5 fruit fly cellular contexts compared by ENCODE assay signal in the genomic region with DNA sequence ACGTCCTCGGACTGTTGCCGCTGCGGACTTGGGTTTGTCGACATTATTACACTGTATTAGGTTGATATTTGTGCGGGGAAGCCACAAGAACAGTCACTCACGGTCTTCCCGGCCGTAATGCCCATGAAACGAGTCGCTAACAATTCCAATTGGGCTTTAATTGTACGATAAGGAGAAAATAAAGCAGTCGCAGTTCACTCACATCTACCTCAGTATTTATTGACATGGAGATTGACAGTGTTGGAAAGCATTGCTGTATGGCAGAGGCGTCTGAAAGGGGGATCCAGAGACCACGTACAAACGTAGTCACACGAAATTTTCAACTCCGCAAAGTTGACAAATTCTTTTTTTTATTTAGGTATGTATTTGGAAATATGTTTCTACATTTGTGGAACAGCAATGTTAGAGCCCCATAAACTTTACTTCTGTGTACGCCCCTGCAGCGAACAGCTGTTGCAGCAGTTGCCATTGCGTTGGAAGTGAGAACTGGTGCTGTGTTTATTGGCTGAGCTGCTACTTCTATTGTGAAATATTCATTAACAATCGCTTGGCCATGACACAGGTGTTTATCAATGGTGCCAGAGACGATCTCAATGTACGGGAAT.
TF ChIP-seq lines count a peak whose summit lies in the region.

Gene CG8372, minus strand, starts transcription at position 237 of the 605 bp plus-strand sequence.
Gene CG8360, plus strand, starts transcription at position 294 of the 605 bp plus-strand sequence.

- TF ChIP-seq CTCF in whole organism, embryonic (GFP tag; optimal IDR thresholded peaks at IDR 0.05; lab: Kevin White, UChicago) = peak; percentile 76

TF ChIP-seq in whole organism, adult, 20 proteins besides CTCF, POLR2A, EP300 and RAD21 (continues in another document):
- TF ChIP-seq CG1620 (GFP tag; optimal IDR thresholded peaks at IDR 0.05; lab: Kevin White, UChicago) (peak; percentile 99), cic (GFP tag; optimal IDR thresholded peaks at IDR 0.05; lab: Kevin White, UChicago) (peak; percentile 96), CG14711 (tag; optimal IDR thresholded peaks at IDR 0.05; lab: Kevin White, UChicago) (peak; percentile 96), tj (GFP tag; optimal IDR thresholded peaks at IDR 0.05; lab: Kevin White, UChicago) (peak; percentile 92), bab1 (GFP tag; optimal IDR thresholded peaks at IDR 0.05; lab: Kevin White, UChicago) (peak; percentile 98), kay (GFP tag; lab: Kevin White, UChicago; ENCODE audit: borderline replicate concordance) (peak; percentile 95), Crg-1 (GFP tag; optimal IDR thresholded peaks at IDR 0.05; lab: Kevin White, UChicago) (peak; percentile 99), cnc (optimal IDR thresholded peaks at IDR 0.05; lab: Kevin White, UChicago) (no peak), CG12768 (GFP tag; optimal IDR thresholded peaks at IDR 0.05; lab: Kevin White, UChicago) (peak; percentile 99), CG7101 (tag; optimal IDR thresholded peaks at IDR 0.05; lab: Kevin White, UChicago) (peak; percentile 99), CG7045 (GFP tag; optimal IDR thresholded peaks at IDR 0.05; lab: Kevin White, UChicago) (peak; percentile 99), toe (GFP tag; optimal IDR thresholded peaks at IDR 0.05; lab: Kevin White, UChicago) (peak; percentile 99), ovo (GFP tag; optimal IDR thresholded peaks at IDR 0.05; lab: Kevin White, UChicago) (peak; percentile 98), CG33017 (tag; optimal IDR thresholded peaks at IDR 0.05; lab: Kevin White, UChicago) (peak; percentile 99), pad (GFP tag; optimal IDR thresholded peaks at IDR 0.05; lab: Kevin White, UChicago) (peak; percentile 92), Hr96 (GFP tag; optimal IDR thresholded peaks at IDR 0.05; lab: Kevin White, UChicago) (peak; percentile 99)

TF ChIP-seq in whole organism, embryonic, 481 proteins besides CTCF, POLR2A, EP300 and RAD21 (continues in another document):
- TF ChIP-seq Antp (GFP tag; optimal IDR thresholded peaks at IDR 0.05; lab: Kevin White, UChicago) = peak; percentile 99
- TF ChIP-seq MBD-R2 (GFP tag; IDR thresholded peaks at IDR 0.05; lab: Robert Waterston, UW) = peak; percentile 100
- peak; percentile 98 to 99 for TF ChIP-seq Pdp1 (GFP tag; optimal IDR thresholded peaks at IDR 0.05; lab: Kevin White, UChicago)
- TF ChIP-seq CG10321 (GFP tag; IDR thresholded peaks at IDR 0.05; lab: Robert Waterston, UW) = peak; percentile 88
- TF ChIP-seq pzg (GFP tag; optimal IDR thresholded peaks at IDR 0.05; lab: Kevin White, UChicago) = peak; percentile 74
- peak; percentile 99 for TF ChIP-seq Hsf (GFP tag; optimal IDR thresholded peaks at IDR 0.05; lab: Kevin White, UChicago)
- peak; percentile 99 for TF ChIP-seq dati (GFP tag; IDR thresholded peaks at IDR 0.05; lab: Robert Waterston, UW)
- peak; percentile 99 for TF ChIP-seq slou (GFP tag; optimal IDR thresholded peaks at IDR 0.05; lab: Kevin White, UChicago)
- TF ChIP-seq danr (GFP tag; IDR thresholded peaks at IDR 0.05; lab: Robert Waterston, UW) = peak; percentile 98
- TF ChIP-seq Doc3 (GFP tag; IDR thresholded peaks at IDR 0.05; lab: Robert Waterston, UW; ENCODE audit: partially characterized antibody) = peak; percentile 22; the same call in 1 of the 3 replicates
- peak; percentile 98 for TF ChIP-seq BtbVII (GFP tag; optimal IDR thresholded peaks at IDR 0.05; lab: Kevin White, UChicago)
- peak; percentile 99 for TF ChIP-seq CG4404 (GFP tag; IDR thresholded peaks at IDR 0.05; lab: Robert Waterston, UW)
- TF ChIP-seq B-H2 (GFP tag; optimal IDR thresholded peaks at IDR 0.05; lab: Kevin White, UChicago) = peak; percentile 98
- peak; percentile 99 for TF ChIP-seq HHEX (GFP tag; optimal IDR thresholded peaks at IDR 0.05; lab: Kevin White, UChicago)
- peak; percentile 97 for TF ChIP-seq CG17361 (GFP tag; IDR thresholded peaks at IDR 0.05; lab: Robert Waterston, UW)
- peak; percentile 99 for TF ChIP-seq CG8089 (GFP tag; optimal IDR thresholded peaks at IDR 0.05; lab: Kevin White, UChicago)

TF ChIP-seq in whole organism, prepupa, 60 proteins besides CTCF, POLR2A, EP300 and RAD21 (continues in another document):
- TF ChIP-seq Eip78C (GFP tag; lab: Kevin White, UChicago) (peak; percentile 100), CG6808 (GFP tag; optimal IDR thresholded peaks at IDR 0.05; lab: Kevin White, UChicago) (peak; percentile 98), CG31627 (GFP tag; optimal IDR thresholded peaks at IDR 0.05; lab: Kevin White, UChicago) (peak; percentile 100), fd59A (GFP tag; optimal IDR thresholded peaks at IDR 0.05; lab: Kevin White, UChicago) (peak; percentile 99), pdm3 (GFP tag; optimal IDR thresholded peaks at IDR 0.05; lab: Kevin White, UChicago) (peak; percentile 100), Eip75B (GFP tag; optimal IDR thresholded peaks at IDR 0.05; lab: Kevin White, UChicago) (peak; percentile 99), Blimp-1 (GFP tag; optimal IDR thresholded peaks at IDR 0.05; lab: Kevin White, UChicago) (peak; percentile 96), CG8319 (GFP tag; optimal IDR thresholded peaks at IDR 0.05; lab: Kevin White, UChicago) (peak; percentile 99), CG15336 (GFP tag; IDR thresholded peaks at IDR 0.05; lab: Robert Waterston, UW) (peak; percentile 99), Hr39 (GFP tag; optimal IDR thresholded peaks at IDR 0.05; lab: Kevin White, UChicago) (peak; percentile 100), CG1621 (tag; optimal IDR thresholded peaks at IDR 0.05; lab: Kevin White, UChicago) (peak; percentile 98), spab (GFP tag; optimal IDR thresholded peaks at IDR 0.05; lab: Kevin White, UChicago) (peak; percentile 99), ss (GFP tag; optimal IDR thresholded peaks at IDR 0.05; lab: Kevin White, UChicago) (peak; percentile 98 to 99), svp (GFP tag; lab: Kevin White, UChicago) (peak; percentile 100), CG9139 (GFP tag; optimal IDR thresholded peaks at IDR 0.05; lab: Kevin White, UChicago) (peak; percentile 98), eg (GFP tag; IDR thresholded peaks at IDR 0.05; lab: Robert Waterston, UW) (peak; percentile 99), Hr38 (GFP tag; optimal IDR thresholded peaks at IDR 0.05; lab: Kevin White, UChicago) (peak; percentile 97), lz (GFP tag; optimal IDR thresholded peaks at IDR 0.05; lab: Kevin White, UChicago) (peak; percentile 100)

TF ChIP-seq in whole organism, pupa, 21 proteins besides CTCF, POLR2A, EP300 and RAD21 (continues in another document):
- TF ChIP-seq CG4496 (GFP tag; IDR thresholded peaks at IDR 0.05; lab: Robert Waterston, UW) = peak; percentile 100
- peak; percentile 98 for TF ChIP-seq CG9948 (tag; optimal IDR thresholded peaks at IDR 0.05; lab: Kevin White, UChicago)
- peak; percentile 99 for TF ChIP-seq Pif1A (GFP tag; optimal IDR thresholded peaks at IDR 0.05; lab: Kevin White, UChicago)
- TF ChIP-seq Pif1B (GFP tag; optimal IDR thresholded peaks at IDR 0.05; lab: Kevin White, UChicago) = peak; percentile 99
- peak; percentile 98 for TF ChIP-seq CG12605 (GFP tag; IDR thresholded peaks at IDR 0.05; lab: Robert Waterston, UW)
- peak; percentile 96 for TF ChIP-seq CG10348 (GFP tag; IDR thresholded peaks at IDR 0.05; lab: Robert Waterston, UW)
- peak; percentile 99 for TF ChIP-seq CG8301 (tag; optimal IDR thresholded peaks at IDR 0.05; lab: Kevin White, UChicago)
- peak; percentile 99 for TF ChIP-seq CG14655 (GFP tag; optimal IDR thresholded peaks at IDR 0.05; lab: Kevin White, UChicago)
- peak; percentile 98 for TF ChIP-seq gl (tag; optimal IDR thresholded peaks at IDR 0.05; lab: Kevin White, UChicago)
- peak; percentile 99 for TF ChIP-seq Ets98B (GFP tag; IDR thresholded peaks at IDR 0.05; lab: Robert Waterston, UW)
- TF ChIP-seq fd96Ca (GFP tag; IDR thresholded peaks at IDR 0.05; lab: Robert Waterston, UW) = peak; percentile 100
- TF ChIP-seq CG17806 (tag; optimal IDR thresholded peaks at IDR 0.05; lab: Kevin White, UChicago) = peak; percentile 99
- TF ChIP-seq EcR (GFP tag; optimal IDR thresholded peaks at IDR 0.05; lab: Kevin White, UChicago) = peak; percentile 89
- TF ChIP-seq rn (GFP tag; IDR thresholded peaks at IDR 0.05; lab: Robert Waterston, UW) = peak; percentile 99
- peak; percentile 99 for TF ChIP-seq CG32121 (GFP tag; IDR thresholded peaks at IDR 0.05; lab: Robert Waterston, UW)
- no peak for TF ChIP-seq CG13204 (GFP tag; optimal IDR thresholded peaks at IDR 0.05; lab: Kevin White, UChicago)
- peak; percentile 99 for TF ChIP-seq CG15710 (tag; optimal IDR thresholded peaks at IDR 0.05; lab: Kevin White, UChicago)
- no peak for TF ChIP-seq D1 (tag; optimal IDR thresholded peaks at IDR 0.05; lab: Kevin White, UChicago)
- peak; percentile 98 for TF ChIP-seq CG34367 (tag; optimal IDR thresholded peaks at IDR 0.05; lab: Kevin White, UChicago)

TF ChIP-seq in whole organism, wandering third instar larva, 38 proteins besides CTCF, POLR2A, EP300 and RAD21 (continues in another document):
- TF ChIP-seq usp (GFP tag; optimal IDR thresholded peaks at IDR 0.05; lab: Kevin White, UChicago) (no peak), OdsH (GFP tag; optimal IDR thresholded peaks at IDR 0.05; lab: Kevin White, UChicago) (peak; percentile 100), sv (GFP tag; optimal IDR thresholded peaks at IDR 0.05; lab: Kevin White, UChicago) (peak; percentile 99), CG9705 (GFP tag; optimal IDR thresholded peaks at IDR 0.05; lab: Kevin White, UChicago) (peak; percentile 99), Jra (GFP tag; optimal IDR thresholded peaks at IDR 0.05; lab: Kevin White, UChicago) (peak; percentile 99), sage (GFP tag; optimal IDR thresholded peaks at IDR 0.05; lab: Kevin White, UChicago) (peak; percentile 99), Dif (GFP tag; optimal IDR thresholded peaks at IDR 0.05; lab: Kevin White, UChicago; ENCODE audit: partially characterized antibody) (no peak), h (GFP tag; optimal IDR thresholded peaks at IDR 0.05; lab: Kevin White, UChicago) (peak; percentile 100), foxo (GFP tag; optimal IDR thresholded peaks at IDR 0.05; lab: Kevin White, UChicago) (peak; percentile 98 to 100), HLH106 (tag; optimal IDR thresholded peaks at IDR 0.05; lab: Kevin White, UChicago) (peak; percentile 99), Hr83 (GFP tag; optimal IDR thresholded peaks at IDR 0.05; lab: Kevin White, UChicago; ENCODE audit: poor library complexity, severe bottlenecking) (peak; percentile 99), rgr (GFP tag; optimal IDR thresholded peaks at IDR 0.05; lab: Kevin White, UChicago) (peak; percentile 100), Vsx2 (GFP tag; optimal IDR thresholded peaks at IDR 0.05; lab: Kevin White, UChicago; ENCODE audit: partially characterized antibody) (no peak), pan (optimal IDR thresholded peaks at IDR 0.05; lab: Kevin White, UChicago) (no peak), Myc (optimal IDR thresholded peaks at IDR 0.05; lab: Kevin White, UChicago) (no peak), Sp1 (GFP tag; optimal IDR thresholded peaks at IDR 0.05; lab: Kevin White, UChicago) (peak; percentile 99), N (GFP tag; optimal IDR thresholded peaks at IDR 0.05; lab: Kevin White, UChicago) (no peak), Mio (GFP tag; optimal IDR thresholded peaks at IDR 0.05; lab: Kevin White, UChicago) (peak; percentile 95), psq (GFP tag; optimal IDR thresholded peaks at IDR 0.05; lab: Kevin White, UChicago) (peak; percentile 98), Abd-B (GFP tag; optimal IDR thresholded peaks at IDR 0.05; lab: Kevin White, UChicago) (no peak)
